Fruit fly (Drosophila melanogaster) whole organism, adult: Measurements from ENCODE around the gene Obp8a.

Experiments
- CG11617 ChIP-seq: fragments of 200-800 bp; sonication (Bioruptor generic); optimal IDR thresholded peaks from 2 replicates; lab custom pipeline; 2017; ENCODE audit warnings: mild to moderate bottlenecking, missing biosample characterization, missing genetic modification reagents, missing genetic modification characterization
- CG12768 ChIP-seq: fragments of 200-800 bp; sonication (Bioruptor generic); optimal IDR thresholded peaks from 2 replicates; lab custom pipeline; 2017; ENCODE audit warnings: missing biosample characterization, missing genetic modification characterization, mild to moderate bottlenecking, moderate library complexity, missing genetic modification reagents
- CG14711 ChIP-seq: fragments of 200-800 bp; sonication (Bioruptor generic); optimal IDR thresholded peaks from 2 replicates; lab custom pipeline; 2018; ENCODE audit warnings: missing biosample characterization, mild to moderate bottlenecking, missing genetic modification characterization, moderate library complexity
- CG1620 ChIP-seq: fragments of 200-800 bp; sonication (Bioruptor generic); optimal IDR thresholded peaks from 2 replicates; lab custom pipeline; 2016; ENCODE audit warnings: missing biosample characterization, missing genetic modification characterization
- CG33017 ChIP-seq: fragments of 200-800 bp; sonication (Bioruptor generic); optimal IDR thresholded peaks from 2 replicates; lab custom pipeline; 2018; ENCODE audit warnings: missing biosample characterization, mild to moderate bottlenecking, missing genetic modification characterization, moderate library complexity
- CG5204 ChIP-seq: fragments of 200-800 bp; sonication (Bioruptor generic); optimal IDR thresholded peaks from 2 replicates; lab custom pipeline; 2016; ENCODE audit warnings: missing biosample characterization, missing genetic modification characterization
- CG7045 ChIP-seq: fragments of 200-800 bp; sonication (Bioruptor generic); optimal IDR thresholded peaks from 2 replicates; lab custom pipeline; 2017; ENCODE audit warnings: missing biosample characterization, mild to moderate bottlenecking, missing genetic modification characterization
- CG7101 ChIP-seq: fragments of 200-800 bp; sonication (Bioruptor generic); optimal IDR thresholded peaks from 2 replicates; lab custom pipeline; 2018; ENCODE audit warnings: missing biosample characterization, mild to moderate bottlenecking, missing genetic modification characterization, moderate library complexity
- Clk ChIP-seq: fragments of 200-800 bp; sonication (Bioruptor generic); optimal IDR thresholded peaks from 2 replicates; lab custom pipeline; 2017; ENCODE audit warnings: missing biosample characterization, missing genetic modification characterization
- Crg-1 ChIP-seq: fragments of 200-800 bp; sonication (Bioruptor generic); optimal IDR thresholded peaks from 2 replicates; lab custom pipeline; 2016; ENCODE audit warnings: missing biosample characterization, missing genetic modification characterization
- Hr96 ChIP-seq: fragments of 200-800 bp; sonication (Bioruptor generic); optimal IDR thresholded peaks from 2 replicates; lab custom pipeline; 2016; ENCODE audit warnings: missing biosample characterization, missing genetic modification characterization
- Mnt ChIP-seq: fragments of 200-800 bp; sonication (Bioruptor generic); optimal IDR thresholded peaks from 2 replicates; lab custom pipeline; 2016; ENCODE audit warnings: missing biosample characterization, mild to moderate bottlenecking, missing genetic modification characterization
- bab1 ChIP-seq: fragments of 200-800 bp; sonication (Bioruptor generic); optimal IDR thresholded peaks from 3 replicates; lab custom pipeline; 2019; ENCODE audit warnings: missing biosample characterization, mild to moderate bottlenecking, missing genetic modification characterization, moderate library complexity
- cic ChIP-seq: fragments of 200-800 bp; sonication (Bioruptor generic); optimal IDR thresholded peaks from 2 replicates; lab custom pipeline; 2017; ENCODE audit warnings: missing biosample characterization, mild to moderate bottlenecking, missing genetic modification characterization, moderate library complexity
- cnc ChIP-seq, 2 experiments: fragments of >200 bp; optimal IDR thresholded peaks; 2 replicates each; lab custom pipeline; 2017
- kay ChIP-seq: fragments of 200-800 bp; sonication (Bioruptor generic); peaks from one replicate; lab custom pipeline; 2016; ENCODE audit warnings: missing biosample characterization, missing genetic modification characterization, borderline replicate concordance
- ovo ChIP-seq: fragments of 200-800 bp; sonication (Bioruptor generic); optimal IDR thresholded peaks from 2 replicates; lab custom pipeline; 2016; ENCODE audit warnings: missing biosample characterization, missing genetic modification characterization
- pad ChIP-seq: fragments of 200-800 bp; sonication (Bioruptor generic); optimal IDR thresholded peaks from 3 replicates; lab custom pipeline; 2017; ENCODE audit warnings: missing biosample characterization, missing genetic modification characterization, mild to moderate bottlenecking, moderate library complexity, missing genetic modification reagents
- tj ChIP-seq: fragments of 200-800 bp; sonication (Bioruptor generic); optimal IDR thresholded peaks from 3 replicates; lab custom pipeline; 2017; ENCODE audit warnings: missing biosample characterization, mild to moderate bottlenecking, missing genetic modification characterization, moderate library complexity
- toe ChIP-seq: fragments of 200-800 bp; sonication (Bioruptor generic); optimal IDR thresholded peaks from 2 replicates; lab custom pipeline; 2016; ENCODE audit warnings: missing biosample characterization, missing genetic modification characterization

Gene Obp8a

DNA sequence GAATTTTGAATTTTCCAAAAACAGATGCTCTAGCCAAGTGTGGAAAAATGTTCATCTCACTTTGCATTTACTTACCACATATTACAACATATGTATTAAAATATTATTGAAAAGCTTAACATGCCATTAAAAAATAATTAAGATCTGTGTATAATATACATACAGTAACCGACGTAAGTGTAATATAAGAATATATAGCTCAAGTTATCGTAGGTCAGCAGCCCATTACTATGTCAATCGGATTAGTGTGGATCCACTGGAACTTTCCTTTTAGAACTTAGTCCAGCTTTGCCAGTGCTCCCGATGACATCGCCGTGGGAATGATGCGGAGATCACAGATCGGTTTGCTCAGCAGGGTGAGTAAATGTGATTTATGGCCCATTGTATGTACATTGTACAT is at the start of gene Obp8a:
Obp8a (plus strand) TSS at position 301 of the 400 bp plus-strand sequence.
- TF ChIP-seq Crg-1 (GFP tag; lab: Kevin White, UChicago) (no peak), ovo (GFP tag; lab: Kevin White, UChicago) (no peak), CG33017 (no peak), kay (GFP tag; lab: Kevin White, UChicago) (no peak), CG14711 (tag; lab: Kevin White, UChicago) (no peak), cnc (optimal IDR thresholded peaks at IDR 0.05; lab: Kevin White, UChicago) (no peak), CG5204 (GFP tag; lab: Kevin White, UChicago) (no peak), Mnt (no peak), CG7045 (GFP tag; lab: Kevin White, UChicago) (no peak), CG12768 (GFP tag; lab: Kevin White, UChicago) (no peak), CG11617 (GFP tag; lab: Kevin White, UChicago) (no peak), cic (GFP tag; lab: Kevin White, UChicago) (no peak), bab1 (GFP tag; lab: Kevin White, UChicago) (no peak), CG7101 (tag; lab: Kevin White, UChicago) (no peak), Clk (GFP tag; lab: Kevin White, UChicago) (no peak), Hr96 (no peak), toe (no peak), CG1620 (GFP tag; lab: Kevin White, UChicago) (no peak)

DNA sequence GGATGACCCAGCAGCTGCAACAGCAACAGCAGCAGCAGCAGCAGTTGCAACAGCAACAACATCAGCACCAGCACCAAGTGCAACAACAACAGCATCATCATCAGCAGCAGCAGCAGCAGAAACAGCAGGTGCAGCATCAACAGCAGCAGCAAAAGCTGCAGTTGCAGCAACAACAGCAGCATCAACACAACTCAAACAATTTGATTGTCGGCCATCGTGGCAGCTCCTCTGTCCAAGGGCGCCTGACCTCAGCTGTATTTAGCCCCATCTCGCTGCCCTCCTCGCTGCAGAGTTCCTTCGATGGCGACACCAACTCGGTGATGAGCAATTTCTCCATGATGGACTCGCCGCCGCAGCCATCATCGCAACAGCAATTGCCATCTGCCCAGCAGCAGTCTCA is 46.4 kb upstream of the Obp8a start:
- no peak for TF ChIP-seq CG14711 (tag; lab: Kevin White, UChicago)
- no peak for TF ChIP-seq CG7045 (GFP tag; lab: Kevin White, UChicago)
- no peak for TF ChIP-seq CG12768 (GFP tag; lab: Kevin White, UChicago)
- TF ChIP-seq Clk (GFP tag; lab: Kevin White, UChicago): no peak
- TF ChIP-seq cic (GFP tag; lab: Kevin White, UChicago): no peak
- no peak for TF ChIP-seq ovo (GFP tag; lab: Kevin White, UChicago)
- TF ChIP-seq tj (GFP tag; lab: Kevin White, UChicago): no peak
- TF ChIP-seq kay (GFP tag; lab: Kevin White, UChicago): no peak
- TF ChIP-seq CG7101 (tag; lab: Kevin White, UChicago): no peak
- no peak for TF ChIP-seq CG5204 (GFP tag; lab: Kevin White, UChicago)
- no peak for TF ChIP-seq bab1 (GFP tag; lab: Kevin White, UChicago)
- TF ChIP-seq Hr96: no peak
- no peak for TF ChIP-seq Mnt
- no peak for TF ChIP-seq CG11617 (GFP tag; lab: Kevin White, UChicago)
- no peak for TF ChIP-seq cnc (optimal IDR thresholded peaks at IDR 0.05; lab: Kevin White, UChicago)
- TF ChIP-seq CG33017: no peak
- no peak for TF ChIP-seq pad (GFP tag; lab: Kevin White, UChicago)
- TF ChIP-seq CG1620 (GFP tag; lab: Kevin White, UChicago): no peak
- TF ChIP-seq toe: no peak
- no peak for TF ChIP-seq Crg-1 (GFP tag; lab: Kevin White, UChicago)

DNA sequence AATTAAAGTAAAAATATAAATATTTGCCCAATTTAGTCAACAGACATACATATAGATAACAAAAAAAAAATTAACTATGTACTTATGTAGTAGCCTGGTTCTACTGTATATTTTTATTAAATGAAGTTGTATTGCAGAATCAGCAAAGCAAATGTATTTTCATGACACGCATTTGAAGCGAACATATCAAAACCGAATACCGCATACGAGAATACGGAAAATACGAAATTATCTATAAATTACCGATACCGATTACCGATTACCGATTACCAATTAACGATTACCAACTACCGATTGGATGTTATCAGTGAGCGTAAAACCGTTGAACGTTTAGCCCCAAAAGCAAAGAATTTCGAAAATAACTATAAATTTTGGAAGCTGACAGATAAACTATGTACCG is 27.2 kb upstream of the Obp8a start:
- TF ChIP-seq CG7101 (tag; lab: Kevin White, UChicago): no peak
- no peak for TF ChIP-seq CG1620 (GFP tag; lab: Kevin White, UChicago)
- no peak for TF ChIP-seq bab1 (GFP tag; lab: Kevin White, UChicago)
- TF ChIP-seq Mnt: no peak
- no peak for TF ChIP-seq tj (GFP tag; lab: Kevin White, UChicago)
- TF ChIP-seq Crg-1 (GFP tag; lab: Kevin White, UChicago): no peak
- no peak for TF ChIP-seq CG11617 (GFP tag; lab: Kevin White, UChicago)
- no peak for TF ChIP-seq cnc (optimal IDR thresholded peaks at IDR 0.05; lab: Kevin White, UChicago)

DNA sequence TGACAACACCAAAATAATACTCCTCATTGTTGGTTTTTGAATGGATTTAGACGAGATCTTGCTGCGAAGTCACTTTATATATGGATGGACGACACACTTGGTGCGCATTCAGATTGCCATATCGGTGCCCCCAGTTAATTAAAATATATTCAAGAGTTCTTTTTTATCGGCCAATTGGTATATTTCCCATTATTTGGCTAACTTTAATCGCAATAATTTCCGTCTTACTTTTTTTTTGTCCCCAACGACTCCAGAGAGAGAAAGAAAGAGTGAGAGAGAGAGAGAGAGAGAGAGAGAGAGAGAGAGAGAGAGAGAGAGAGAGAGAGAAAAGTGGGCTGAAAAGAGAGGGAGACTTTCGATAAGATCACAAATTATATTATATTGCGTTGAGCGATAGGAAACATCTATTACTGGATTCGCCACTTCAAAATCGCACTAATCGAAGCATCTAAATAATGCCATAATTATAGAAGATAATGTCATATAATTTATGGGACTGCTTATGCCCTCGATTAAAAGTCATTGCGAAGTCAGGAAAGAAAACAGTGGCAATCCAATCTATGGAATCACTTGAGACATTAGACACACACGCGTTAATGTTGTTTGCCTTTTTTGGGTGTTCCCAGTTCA is 24.0 kb upstream of the Obp8a start, which contains the start of gene CG12115:
CG12115 (minus strand) TSS at position 51 of the 630 bp plus-strand sequence.
- TF ChIP-seq CG12768 (GFP tag; lab: Kevin White, UChicago): no peak
- TF ChIP-seq Mnt: no peak
- no peak for TF ChIP-seq CG14711 (tag; lab: Kevin White, UChicago)
- TF ChIP-seq Hr96: no peak
- TF ChIP-seq CG7045 (GFP tag; lab: Kevin White, UChicago): no peak

- TF ChIP-seq bab1 (GFP tag; lab: Kevin White, UChicago) (no peak), Hr96 (no peak), Crg-1 (GFP tag; lab: Kevin White, UChicago) (no peak), CG1620 (GFP tag; lab: Kevin White, UChicago) (no peak), kay (GFP tag; lab: Kevin White, UChicago) (no peak), CG7101 (tag; lab: Kevin White, UChicago) (no peak), cic (GFP tag; lab: Kevin White, UChicago) (no peak), tj (GFP tag; lab: Kevin White, UChicago) (no peak)
Measured at dm6 chrX:9191357-9191756, 23.3 kb upstream of the Obp8a start, which contains the start of gene CG12057. Gene CG12057 (plus strand): TSS chrX:9191657.

DNA sequence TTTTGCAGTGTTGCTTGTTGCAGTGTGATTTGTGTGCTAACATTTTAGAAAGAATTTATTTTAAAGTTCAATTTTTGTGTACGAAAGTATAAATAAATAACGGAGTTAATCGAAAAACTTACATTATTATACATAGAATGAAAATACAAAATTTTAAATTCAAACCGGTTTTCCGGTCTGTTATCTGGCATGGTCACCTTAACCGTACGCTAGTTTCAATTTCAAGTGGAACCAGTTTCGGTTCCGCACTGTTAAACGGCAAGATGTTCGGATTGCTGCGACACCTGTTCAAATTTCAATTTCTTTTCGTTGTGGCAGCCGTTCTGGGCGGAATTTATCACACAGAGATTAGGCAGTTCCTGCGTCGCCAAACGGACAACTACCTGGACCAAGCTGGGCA is 22.2 kb upstream of the Obp8a start, which contains the start of gene CG12056:
CG12056 (plus strand) TSS at position 241 of the 400 bp plus-strand sequence.
- TF ChIP-seq CG7101 (tag; lab: Kevin White, UChicago) (no peak), bab1 (GFP tag; lab: Kevin White, UChicago) (peak; percentile 35)
